Worm (Caenorhabditis elegans) whole organism, L1 larva: Measurements from ENCODE around the gene col-87.

Source experiments
- C04F5.9 ChIP-seq: sonication (generic microtip); optimal IDR thresholded peaks from 2 replicates; lab custom pipeline; 2016; ENCODE audit warnings: missing genetic modification characterization, missing compliant biosample characterization
- C34B4.2 ChIP-seq: sonication (generic microtip); optimal IDR thresholded peaks from 2 replicates; lab custom pipeline; 2017; ENCODE audit warnings: mild to moderate bottlenecking, missing genetic modification characterization, missing compliant biosample characterization
- aha-1 ChIP-seq: fragments of 150-350 bp; optimal IDR thresholded peaks from 2 replicates; lab custom pipeline; 2014; ENCODE audit warnings: missing biosample characterization, missing genetic modification characterization
- aly-2 ChIP-seq: fragments of 150-350 bp; optimal IDR thresholded peaks from 2 replicates; lab custom pipeline; 2014; ENCODE audit warnings: missing biosample characterization, missing genetic modification characterization
- blmp-1 ChIP-seq: fragments of 150-350 bp; optimal IDR thresholded peaks from 2 replicates; lab custom pipeline; 2014; ENCODE audit warnings: missing biosample characterization, missing genetic modification characterization
- ceh-63 ChIP-seq: fragments of 200-800 bp; sonication (Bioruptor generic); optimal IDR thresholded peaks from 2 replicates; lab custom pipeline; 2018; ENCODE audit warnings: mild to moderate bottlenecking, missing genetic modification characterization, missing compliant biosample characterization
- ceh-8 ChIP-seq: fragments of 200-800 bp; sonication (Bioruptor generic); optimal IDR thresholded peaks from 2 replicates; lab custom pipeline; 2018; ENCODE audit warnings: mild to moderate bottlenecking, missing genetic modification characterization, moderate library complexity, missing compliant biosample characterization
- ceh-82 ChIP-seq, 3 experiments: fragments of 150-350 bp in 1 of 3; sonication (generic microtip) in 2 of 3; optimal IDR thresholded peaks; 2 replicates each; lab custom pipeline; 2014 to 2017; ENCODE audit warnings: missing biosample characterization in 3 of 3, missing genetic modification characterization in 3 of 3
- ceh-88 ChIP-seq: fragments of 200-800 bp; sonication (Bioruptor generic); IDR thresholded peaks from 2 replicates; pipeline ENCODE4 v1.3.6; 2022; ENCODE audit warnings: missing genetic modification characterization, missing compliant biosample characterization
- ceh-90 ChIP-seq: sonication (generic microtip); optimal IDR thresholded peaks from 2 replicates; lab custom pipeline; 2016; ENCODE audit warnings: missing genetic modification characterization, missing compliant biosample characterization
- ces-1 ChIP-seq: fragments of 150-350 bp; optimal IDR thresholded peaks from 2 replicates; lab custom pipeline; 2014; ENCODE audit warnings: missing biosample characterization, missing genetic modification reagents, missing genetic modification characterization
- dpl-1 ChIP-seq, 3 experiments: fragments of 150-350 bp in 2 of 3; sonication (generic microtip) in 1 of 3; optimal IDR thresholded peaks; 2 replicates each; lab custom pipeline; 2014 to 2017; ENCODE audit warnings: missing biosample characterization in 3 of 3, missing genetic modification characterization in 3 of 3, missing genetic modification reagents in 3 of 3
- efl-3 ChIP-seq: fragments of 200-800 bp; sonication (Bioruptor generic); optimal IDR thresholded peaks from 2 replicates; lab custom pipeline; 2018; ENCODE audit warnings: mild to moderate bottlenecking, missing genetic modification characterization, missing compliant biosample characterization
- elt-2 ChIP-seq: sonication (generic microtip); optimal IDR thresholded peaks from 2 replicates; lab custom pipeline; 2016; ENCODE audit warnings: missing genetic modification characterization, mild to moderate bottlenecking, inconsistent platforms, missing compliant biosample characterization, missing genetic modification reagents
- elt-3 ChIP-seq, 6 experiments: fragments of 150-350 bp in 1 of 6; sonication (generic microtip); optimal IDR thresholded peaks; 2 replicates each; lab custom pipeline; 2017 to 2018; ENCODE audit warnings: missing biosample characterization in 6 of 6, missing genetic modification characterization in 6 of 6, inconsistent platforms in 1 of 6
- hlh-17 ChIP-seq: fragments of 200-800 bp; sonication (Bioruptor generic); optimal IDR thresholded peaks from 2 replicates; lab custom pipeline; 2018; ENCODE audit warnings: missing genetic modification characterization, mild to moderate bottlenecking, missing compliant biosample characterization, moderate library complexity, borderline replicate concordance
- hpl-2 ChIP-seq: fragments of 150-350 bp; optimal IDR thresholded peaks from 2 replicates; lab custom pipeline; 2014; ENCODE audit warnings: missing biosample characterization, missing genetic modification reagents, missing genetic modification characterization
- irx-1 ChIP-seq: sonication (generic microtip); optimal IDR thresholded peaks from 2 replicates; lab custom pipeline; 2016; ENCODE audit warnings: missing genetic modification characterization, missing compliant biosample characterization
- isw-1 ChIP-seq: fragments of 200-800 bp; sonication (Bioruptor generic); IDR thresholded peaks from 2 replicates; pipeline ENCODE4 v1.3.6; 2022; ENCODE audit warnings: missing genetic modification characterization, missing compliant biosample characterization
- jun-1 ChIP-seq: fragments of 150-350 bp; optimal IDR thresholded peaks from 2 replicates; lab custom pipeline; 2014; ENCODE audit warnings: missing biosample characterization, missing genetic modification reagents, missing genetic modification characterization
- lin-14 ChIP-seq: fragments of 200-800 bp; sonication (Bioruptor generic); optimal IDR thresholded peaks from 2 replicates; lab custom pipeline; 2018; ENCODE audit warnings: mild to moderate bottlenecking, missing genetic modification characterization, moderate library complexity, missing compliant biosample characterization
- lin-35 ChIP-seq, 2 experiments: fragments of 150-350 bp; optimal IDR thresholded peaks; 2 replicates each; lab custom pipeline; 2014; ENCODE audit warnings: missing biosample characterization in 2 of 2, missing genetic modification characterization in 2 of 2, missing genetic modification reagents in 2 of 2
- lin-39 ChIP-seq: fragments of 150-350 bp; optimal IDR thresholded peaks from 2 replicates; lab custom pipeline; 2014; ENCODE audit warnings: missing biosample characterization, missing genetic modification reagents, missing genetic modification characterization
- lsy-2 ChIP-seq, 2 experiments: fragments of 150-350 bp; optimal IDR thresholded peaks; 2 replicates each; lab custom pipeline; 2014; ENCODE audit warnings: missing biosample characterization in 2 of 2, missing genetic modification characterization in 2 of 2
- mab-9 ChIP-seq: fragments of 200-800 bp; sonication (Bioruptor generic); IDR thresholded peaks from 2 replicates; pipeline ENCODE4 v1.3.6; 2022; ENCODE audit warnings: missing genetic modification reagents, missing genetic modification characterization, missing compliant biosample characterization
- mdl-1 ChIP-seq, 2 experiments: fragments of 150-350 bp; optimal IDR thresholded peaks; 2 replicates each; lab custom pipeline; 2014 to 2017; ENCODE audit warnings: missing biosample characterization in 2 of 2, missing genetic modification characterization in 2 of 2, inconsistent platforms in 1 of 2
- mef-2 ChIP-seq: fragments of 150-350 bp; optimal IDR thresholded peaks from 2 replicates; lab custom pipeline; 2014; ENCODE audit warnings: missing biosample characterization, missing genetic modification characterization
- nhr-11 ChIP-seq: fragments of 150-350 bp; optimal IDR thresholded peaks from 2 replicates; lab custom pipeline; 2014; ENCODE audit warnings: missing biosample characterization, missing genetic modification characterization
- nhr-12 ChIP-seq: sonication (generic microtip); optimal IDR thresholded peaks from 2 replicates; lab custom pipeline; 2017; ENCODE audit warnings: missing biosample characterization, missing genetic modification characterization
- nhr-19 ChIP-seq: fragments of 200-800 bp; sonication (Bioruptor generic); conservative IDR thresholded peaks from 2 replicates; pipeline ENCODE4 v1.3.6; 2022; ENCODE audit warnings: missing genetic modification characterization, missing compliant biosample characterization
- nhr-237 ChIP-seq: fragments of 150-350 bp; optimal IDR thresholded peaks from 2 replicates; lab custom pipeline; 2014; ENCODE audit warnings: missing biosample characterization, missing genetic modification characterization
- nhr-28 ChIP-seq: fragments of 150-350 bp; optimal IDR thresholded peaks from 2 replicates; lab custom pipeline; 2014; ENCODE audit warnings: missing biosample characterization, missing genetic modification characterization
- nhr-71 ChIP-seq: sonication (generic microtip); optimal IDR thresholded peaks from 2 replicates; lab custom pipeline; 2016; ENCODE audit warnings: mild to moderate bottlenecking, missing genetic modification characterization, moderate library complexity, missing compliant biosample characterization
- nhr-76 ChIP-seq: sonication (generic microtip); optimal IDR thresholded peaks from 2 replicates; lab custom pipeline; 2017; ENCODE audit warnings: missing biosample characterization, missing genetic modification characterization
- nhr-77 ChIP-seq: fragments of 150-350 bp; optimal IDR thresholded peaks from 2 replicates; lab custom pipeline; 2014; ENCODE audit warnings: missing biosample characterization, missing genetic modification characterization
- nhr-84 ChIP-seq: sonication (generic microtip); optimal IDR thresholded peaks from 2 replicates; lab custom pipeline; 2017; ENCODE audit warnings: missing biosample characterization, missing genetic modification characterization
- nhr-85 ChIP-seq: sonication (generic microtip); peaks from one replicate; lab custom pipeline; 2016; ENCODE audit warnings: missing genetic modification characterization, inconsistent platforms, missing compliant biosample characterization
- pax-3 ChIP-seq: fragments of 200-800 bp; sonication (Bioruptor generic); optimal IDR thresholded peaks from 2 replicates; lab custom pipeline; 2018; ENCODE audit warnings: mild to moderate bottlenecking, missing genetic modification characterization, moderate library complexity, missing compliant biosample characterization
- snpc-4 ChIP-seq: fragments of 150-350 bp; optimal IDR thresholded peaks from 2 replicates; lab custom pipeline; 2014; ENCODE audit warnings: missing biosample characterization, missing genetic modification characterization
- snu-23 ChIP-seq: sonication (generic microtip); optimal IDR thresholded peaks from 2 replicates; lab custom pipeline; 2016; ENCODE audit warnings: missing genetic modification characterization, missing compliant biosample characterization
- sox-4 ChIP-seq: sonication (generic microtip); optimal IDR thresholded peaks from 2 replicates; lab custom pipeline; 2016; ENCODE audit warnings: missing genetic modification characterization, missing compliant biosample characterization
- sup-37 ChIP-seq: fragments of 200-800 bp; sonication (Bioruptor generic); optimal IDR thresholded peaks from 2 replicates; lab custom pipeline; 2018; ENCODE audit warnings: mild to moderate bottlenecking, missing genetic modification characterization, missing compliant biosample characterization
- swsn-7 ChIP-seq: sonication (generic microtip); optimal IDR thresholded peaks from 2 replicates; lab custom pipeline; 2016; ENCODE audit warnings: missing genetic modification characterization, missing compliant biosample characterization
- tbx-2 ChIP-seq: sonication (generic microtip); optimal IDR thresholded peaks from 2 replicates; lab custom pipeline; 2016; ENCODE audit warnings: missing genetic modification characterization, missing compliant biosample characterization
- tlp-1 ChIP-seq: fragments of 150-350 bp; optimal IDR thresholded peaks from 2 replicates; lab custom pipeline; 2014; ENCODE audit warnings: missing biosample characterization, missing genetic modification characterization
- xbp-1 ChIP-seq: sonication (generic microtip); optimal IDR thresholded peaks from 2 replicates; lab custom pipeline; 2016; ENCODE audit warnings: missing genetic modification characterization, missing compliant biosample characterization
- zip-4 ChIP-seq: fragments of 200-800 bp; sonication (Bioruptor generic); optimal IDR thresholded peaks from 2 replicates; lab custom pipeline; 2018; ENCODE audit warnings: mild to moderate bottlenecking, missing genetic modification characterization, moderate library complexity, missing compliant biosample characterization
- ztf-4 ChIP-seq: fragments of 150-350 bp; optimal IDR thresholded peaks from 2 replicates; lab custom pipeline; 2014; ENCODE audit warnings: missing biosample characterization, missing genetic modification characterization

col-87 gene

DNA sequence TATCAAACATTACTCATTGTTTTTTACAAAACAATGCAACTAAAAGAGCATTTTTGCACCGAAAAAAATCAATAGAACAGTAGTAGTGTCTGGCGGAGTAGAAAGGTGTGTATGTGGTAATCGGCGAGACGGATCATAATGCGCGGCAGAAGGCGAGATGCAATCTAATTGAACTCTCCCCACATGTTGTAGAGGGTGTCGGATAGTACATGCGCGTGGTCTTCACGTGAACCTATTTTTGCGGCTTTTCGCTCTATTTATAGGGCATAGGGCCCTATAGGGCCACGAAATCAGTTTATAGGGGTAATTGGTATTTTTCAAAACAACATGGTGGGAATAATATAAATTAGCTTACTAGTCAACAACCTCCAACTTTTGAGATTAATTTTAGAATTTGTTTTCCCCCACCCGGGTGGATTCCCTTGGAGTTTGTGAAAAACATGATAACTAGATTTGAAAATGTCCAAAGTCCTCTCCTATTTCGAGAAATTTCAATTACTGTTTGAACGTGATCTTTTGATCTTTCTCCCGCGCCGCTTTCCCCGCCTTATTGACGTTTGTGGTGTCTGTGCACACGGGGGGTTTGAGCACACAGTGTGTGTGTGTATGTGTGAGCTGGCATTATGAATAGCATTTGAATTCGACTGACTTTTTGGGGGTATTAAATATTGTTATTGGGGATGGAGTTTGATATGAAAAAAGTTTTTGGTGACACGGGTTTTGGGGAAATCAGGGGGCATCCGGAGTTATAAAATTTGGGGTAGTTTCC is 51.5 kb downstream of the col-87 start:
- TF ChIP-seq lin-35 (GFP tag; optimal IDR thresholded peaks at IDR 0.05; lab: Kevin White, UChicago): peak in 1 of 2 experiments; percentile 1
- TF ChIP-seq ceh-88 (GFP tag; lab: Robert Waterston, UW): no peak
- no peak for TF ChIP-seq nhr-19
- TF ChIP-seq nhr-11 (tag; lab: Kevin White, UChicago): no peak
- no peak for TF ChIP-seq mab-9 (GFP tag; lab: Robert Waterston, UW)
- TF ChIP-seq isw-1 (GFP tag; lab: Robert Waterston, UW): no peak
- TF ChIP-seq snu-23 (GFP tag; lab: Kevin White, UChicago): peak; percentile 25
- TF ChIP-seq elt-2 (tag; lab: Kevin White, UChicago): peak; percentile 42
- TF ChIP-seq nhr-85 (tag; lab: Kevin White, UChicago): peak; percentile 73
- TF ChIP-seq nhr-76 (tag; lab: Kevin White, UChicago): no peak
- no peak for TF ChIP-seq nhr-84 (tag; lab: Kevin White, UChicago)
- TF ChIP-seq sox-4 (tag; lab: Kevin White, UChicago): no peak
- peak in 1 of 6 experiments; percentile 5 for TF ChIP-seq elt-3 (tag; optimal IDR thresholded peaks at IDR 0.05; lab: Kevin White, UChicago)
- no peak for TF ChIP-seq ztf-4 (tag; lab: Kevin White, UChicago)
- no peak for TF ChIP-seq jun-1 (tag; lab: Kevin White, UChicago)
- no peak for TF ChIP-seq snpc-4 (tag; lab: Kevin White, UChicago)
- TF ChIP-seq efl-3 (GFP tag; lab: Kevin White, UChicago): no peak
- TF ChIP-seq ceh-82 (tag; optimal IDR thresholded peaks at IDR 0.05; lab: Kevin White, UChicago): no peak
- TF ChIP-seq pax-3 (tag; lab: Kevin White, UChicago): no peak
- TF ChIP-seq mef-2 (tag; lab: Kevin White, UChicago): no peak
- peak; percentile 41 for TF ChIP-seq irx-1 (tag; lab: Kevin White, UChicago)
- no peak for TF ChIP-seq ceh-90
- TF ChIP-seq blmp-1 (tag; lab: Kevin White, UChicago): peak; percentile 61
- no peak for TF ChIP-seq tlp-1 (tag; lab: Kevin White, UChicago)
- TF ChIP-seq nhr-77 (tag; lab: Kevin White, UChicago): peak; percentile 52
- peak; percentile 55 for TF ChIP-seq lin-14 (GFP tag; lab: Kevin White, UChicago)
- TF ChIP-seq hpl-2 (GFP tag; lab: Kevin White, UChicago): no peak
- TF ChIP-seq nhr-237 (tag; lab: Kevin White, UChicago): no peak
- no peak for TF ChIP-seq tbx-2 (tag; lab: Kevin White, UChicago)
- no peak for TF ChIP-seq zip-4 (GFP tag; lab: Kevin White, UChicago)
- TF ChIP-seq lsy-2 (tag; optimal IDR thresholded peaks at IDR 0.05; lab: Kevin White, UChicago): no peak
- TF ChIP-seq dpl-1 (GFP tag; optimal IDR thresholded peaks at IDR 0.05; lab: Kevin White, UChicago): peak in 1 of 3 experiments; percentile 3
- no peak for TF ChIP-seq aly-2 (tag; lab: Kevin White, UChicago)
- TF ChIP-seq C34B4.2 (tag; lab: Kevin White, UChicago): no peak
- no peak for TF ChIP-seq hlh-17
- TF ChIP-seq swsn-7 (tag; lab: Kevin White, UChicago): peak; percentile 2

DNA sequence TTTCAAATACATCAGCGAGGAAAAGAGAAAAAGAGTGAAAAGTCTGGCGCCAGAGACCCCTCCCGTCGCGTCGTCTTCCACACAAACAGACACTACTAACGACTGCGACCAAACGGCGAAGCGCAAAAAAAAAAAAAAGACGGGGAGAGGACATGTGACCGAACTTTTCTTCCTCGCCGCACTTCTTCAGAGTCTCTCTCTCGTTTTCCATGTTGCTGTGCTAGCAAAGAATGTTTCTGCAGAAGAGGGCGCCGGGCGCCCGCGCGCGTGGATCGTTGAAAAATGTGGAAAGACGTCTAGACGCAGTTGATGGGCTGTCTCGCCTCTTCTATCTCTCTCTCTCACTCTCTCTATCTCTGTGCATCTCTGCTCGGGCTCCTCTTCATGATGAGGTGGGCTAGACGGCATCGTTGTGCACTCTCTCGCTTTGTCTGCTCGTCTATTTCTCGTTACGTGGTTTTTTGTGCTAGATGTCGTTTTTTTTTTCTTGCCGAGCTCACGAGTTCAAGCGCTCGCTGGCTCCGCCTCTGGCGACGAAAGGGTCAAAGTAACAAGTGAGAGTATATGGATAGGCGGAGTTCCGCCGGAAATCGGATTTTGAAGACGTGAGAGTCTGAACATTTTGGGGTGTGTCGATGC is 54.2 kb downstream of the col-87 start:
- TF ChIP-seq ceh-88 (GFP tag; lab: Robert Waterston, UW) (peak; percentile 67), sup-37 (GFP tag; lab: Kevin White, UChicago) (peak; percentile 87), lin-39 (tag; lab: Kevin White, UChicago) (peak; percentile 72), lin-14 (GFP tag; lab: Kevin White, UChicago) (peak; percentile 98), nhr-28 (no peak), nhr-71 (tag; lab: Kevin White, UChicago) (peak; percentile 98), irx-1 (tag; lab: Kevin White, UChicago) (peak; percentile 85), nhr-19 (peak; percentile 88), ces-1 (GFP tag; lab: Kevin White, UChicago) (no peak), lin-35 (GFP tag; optimal IDR thresholded peaks at IDR 0.05; lab: Kevin White, UChicago) (peak; percentile 52 to 79), elt-2 (tag; lab: Kevin White, UChicago) (peak; percentile 36), nhr-12 (no peak), aly-2 (tag; lab: Kevin White, UChicago) (peak; percentile 35), aha-1 (tag; lab: Kevin White, UChicago) (no peak), pax-3 (tag; lab: Kevin White, UChicago) (peak; percentile 85), ceh-8 (GFP tag; lab: Kevin White, UChicago) (peak; percentile 36), xbp-1 (peak; percentile 83), mdl-1 (tag; optimal IDR thresholded peaks at IDR 0.05; lab: Kevin White, UChicago) (peak; percentile 77 to 97), swsn-7 (tag; lab: Kevin White, UChicago) (peak; percentile 93), ceh-63 (GFP tag; lab: Kevin White, UChicago) (no peak), hpl-2 (GFP tag; lab: Kevin White, UChicago) (peak; percentile 38), C04F5.9 (peak; percentile 53), nhr-76 (tag; lab: Kevin White, UChicago) (no peak)
